Worm (Caenorhabditis elegans) whole organism, late embryonic: ENCODE results near the gene B0334.10.

Source experiments
- F13H6.1 ChIP-seq: sonication (generic microtip); optimal IDR thresholded peaks from 2 replicates; lab custom pipeline; 2016; ENCODE audit warnings: missing genetic modification characterization, missing compliant biosample characterization
- ama-1 ChIP-seq: fragments of 150-350 bp; optimal IDR thresholded peaks from 2 replicates; lab custom pipeline; 2014
- ceh-19 ChIP-seq: fragments of 200-800 bp; sonication (Bioruptor generic); optimal IDR thresholded peaks from 2 replicates; lab custom pipeline; 2018; ENCODE audit warnings: mild to moderate bottlenecking, missing genetic modification characterization, missing compliant biosample characterization
- ceh-30 ChIP-seq: fragments of 150-350 bp; optimal IDR thresholded peaks from 2 replicates; lab custom pipeline; 2014; ENCODE audit warnings: missing biosample characterization, missing genetic modification characterization
- ceh-31 ChIP-seq: sonication (generic microtip); optimal IDR thresholded peaks from 2 replicates; lab custom pipeline; 2016; ENCODE audit warnings: missing genetic modification characterization, missing compliant biosample characterization
- ceh-34 ChIP-seq: sonication (generic microtip); optimal IDR thresholded peaks from 2 replicates; lab custom pipeline; 2016; ENCODE audit warnings: mild to moderate bottlenecking, missing genetic modification characterization, missing compliant biosample characterization
- ceh-45 ChIP-seq: fragments of 200-800 bp; sonication (Bioruptor generic); IDR thresholded peaks from 2 replicates; pipeline ENCODE4 v1.3.6; 2022; ENCODE audit warnings: missing genetic modification reagents, missing genetic modification characterization, missing compliant biosample characterization
- ceh-48 ChIP-seq: sonication (generic microtip); optimal IDR thresholded peaks from 2 replicates; lab custom pipeline; 2016; ENCODE audit warnings: missing genetic modification characterization, inconsistent platforms, missing compliant biosample characterization
- elt-4 ChIP-seq: sonication (generic microtip); optimal IDR thresholded peaks from 2 replicates; lab custom pipeline; 2016; ENCODE audit warnings: missing genetic modification characterization, missing compliant biosample characterization
- fax-1 ChIP-seq: sonication (generic microtip); optimal IDR thresholded peaks from 2 replicates; lab custom pipeline; 2016; ENCODE audit warnings: missing genotype, missing genetic modification characterization, missing compliant biosample characterization
- fkh-10 ChIP-seq: fragments of 150-350 bp; optimal IDR thresholded peaks from 2 replicates; lab custom pipeline; 2014; ENCODE audit warnings: missing biosample characterization, missing genetic modification reagents, missing genetic modification characterization
- hlh-8 ChIP-seq: sonication (generic microtip); optimal IDR thresholded peaks from 2 replicates; lab custom pipeline; 2016; ENCODE audit warnings: missing genotype, missing genetic modification characterization, missing compliant biosample characterization
- nhr-232 ChIP-seq: sonication (generic microtip); optimal IDR thresholded peaks from 2 replicates; lab custom pipeline; 2016; ENCODE audit warnings: missing genetic modification characterization, missing compliant biosample characterization
- odd-2 ChIP-seq: sonication (generic microtip); optimal IDR thresholded peaks from 2 replicates; lab custom pipeline; 2017; ENCODE audit warnings: antibody characterized with exemption, mild to moderate bottlenecking, missing genetic modification characterization, missing compliant biosample characterization
- pax-1 ChIP-seq: fragments of 150-350 bp; optimal IDR thresholded peaks from 2 replicates; lab custom pipeline; 2014; ENCODE audit warnings: missing biosample characterization, missing genetic modification characterization
- rnt-1 ChIP-seq: sonication (generic microtip); optimal IDR thresholded peaks from 2 replicates; lab custom pipeline; 2016; ENCODE audit warnings: missing genetic modification characterization, missing compliant biosample characterization
- tbx-7 ChIP-seq: sonication (generic microtip); optimal IDR thresholded peaks from 2 replicates; lab custom pipeline; 2016; ENCODE audit warnings: missing genotype, missing genetic modification characterization, missing compliant biosample characterization
- unc-3 ChIP-seq, 2 experiments: fragments of 200-800 bp in 1 of 2; sonication (Bioruptor generic) in 1 of 2; sonication (generic microtip) in 1 of 2; conservative IDR thresholded peaks in 1 of 2; optimal IDR thresholded peaks in 1 of 2; 2 replicates each; pipeline versions ENCODE4 v1.3.6 to Lab custom; 2016 to 2022; ENCODE audit warnings: missing compliant biosample characterization in 2 of 2, missing genetic modification characterization in 2 of 2, missing genetic modification reagents in 1 of 2

The B0334.10 gene

DNA sequence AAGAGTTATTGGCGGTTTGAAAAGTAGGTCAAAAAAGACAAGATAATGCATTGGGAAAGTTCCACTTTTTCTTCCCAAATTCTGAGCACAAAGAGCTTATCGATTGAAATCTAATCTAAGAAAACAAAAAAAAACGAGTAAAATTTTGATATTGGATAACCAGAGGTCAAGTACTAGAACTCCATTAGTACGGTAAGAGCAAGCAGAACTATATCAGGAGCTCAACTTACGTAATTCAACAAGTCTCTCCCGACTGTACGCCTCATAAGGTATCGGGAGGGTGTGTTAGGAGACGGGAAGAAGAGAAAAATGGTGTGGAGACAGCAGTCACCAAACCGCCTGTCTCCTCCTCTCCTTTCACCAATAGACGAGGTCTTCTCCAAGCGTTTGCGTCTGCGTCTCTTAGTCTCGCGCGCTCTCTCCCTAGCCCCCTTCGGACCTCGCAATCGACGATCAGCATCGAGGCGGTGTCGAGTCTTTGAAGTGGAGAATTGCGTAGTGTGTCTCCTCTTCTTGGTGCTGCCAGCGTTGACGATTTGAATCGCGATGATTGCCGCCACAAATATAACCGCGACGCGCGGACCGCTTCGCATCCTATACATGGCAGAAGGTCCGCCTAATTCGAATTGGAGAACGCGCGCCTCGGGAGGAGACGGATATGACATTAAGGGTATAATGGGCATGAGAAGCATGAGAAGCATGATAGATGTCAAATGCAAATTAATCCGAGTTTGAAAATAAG lies 48.9 kb downstream of the B0334.10 start, which contains the start of gene F54D5.5 (continued):
- no peak for TF ChIP-seq nhr-232 (tag; lab: Kevin White, UChicago)
- no peak for TF ChIP-seq unc-3 (GFP tag; conservative IDR thresholded peaks at IDR 0.05; lab: Robert Waterston, UW)
- TF ChIP-seq unc-3 (tag; optimal IDR thresholded peaks at IDR 0.05; lab: Kevin White, UChicago) = no peak
- no peak for TF ChIP-seq hlh-8
- no peak for TF ChIP-seq odd-2
- no peak for TF ChIP-seq fkh-10
- TF ChIP-seq tbx-7 = peak; percentile 9
- TF ChIP-seq fax-1 (tag; lab: Kevin White, UChicago) = no peak
- no peak for TF ChIP-seq ceh-45 (GFP tag; lab: Robert Waterston, UW)
- TF ChIP-seq ceh-34 (tag; lab: Kevin White, UChicago) = peak; percentile 68
- peak; percentile 58 for TF ChIP-seq rnt-1 (tag; lab: Kevin White, UChicago)
- no peak for TF ChIP-seq ceh-48
- TF ChIP-seq, all 69 proteins: peak for 13

DNA sequence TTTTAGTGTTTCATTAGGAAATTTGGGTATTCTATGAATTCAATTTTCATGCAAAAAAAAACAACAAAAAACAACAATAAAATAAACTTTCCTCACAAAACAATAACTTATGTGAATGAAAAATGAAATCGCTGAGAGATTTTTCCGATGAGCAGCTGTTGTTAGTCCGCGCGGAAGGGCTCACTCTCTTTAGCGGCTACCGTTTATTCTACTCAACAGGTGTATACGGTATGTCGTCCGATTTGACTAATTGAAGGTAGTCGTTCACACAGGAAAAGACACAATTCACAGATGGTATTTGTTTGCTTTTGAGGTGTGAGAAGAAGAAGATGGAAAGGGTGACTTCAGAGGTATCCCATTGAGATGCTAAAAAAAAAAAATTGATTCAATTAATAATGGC lies 50.4 kb downstream of the B0334.10 start:
- TF ChIP-seq ama-1 (lab: Kevin White, UChicago) (no peak), ceh-48 (no peak), elt-4 (tag; lab: Kevin White, UChicago) (no peak), pax-1 (no peak), ceh-19 (no peak), ceh-31 (tag; lab: Kevin White, UChicago) (no peak), unc-3 (GFP tag; conservative IDR thresholded peaks at IDR 0.05; lab: Robert Waterston, UW) (no peak), unc-3 (tag; optimal IDR thresholded peaks at IDR 0.05; lab: Kevin White, UChicago) (no peak), F13H6.1 (no peak), ceh-30 (no peak)
